Worm (Caenorhabditis elegans): ENCODE results near the gene C14A6.3.

The C14A6.3 gene

DNA sequence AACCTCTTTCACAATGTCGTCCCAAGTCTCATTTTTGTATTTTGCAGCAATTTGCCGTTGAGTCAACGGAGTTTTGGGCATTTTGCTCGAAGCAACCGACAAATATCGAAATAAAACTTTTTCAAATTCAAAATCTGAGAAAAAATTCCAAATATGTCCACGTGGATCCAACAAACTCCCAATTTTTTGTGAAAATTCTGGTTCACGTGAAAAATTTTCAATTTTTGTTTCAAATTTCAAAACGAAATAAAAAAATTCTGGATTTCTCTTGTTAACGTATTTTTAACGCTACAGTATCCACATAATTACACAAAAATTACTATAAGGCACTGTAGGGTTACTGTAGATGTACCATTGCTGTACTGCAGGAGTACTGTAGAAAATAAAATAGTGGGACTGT is 15.1 kb downstream of the C14A6.3 start, which contains the start of gene C14A6.13:
C14A6.13 (minus strand) TSS at position 101 of the 400 bp plus-strand sequence.
- TF ChIP-seq lsy-2 (tag; optimal IDR thresholded peaks at IDR 0.05), result no peak

DNA sequence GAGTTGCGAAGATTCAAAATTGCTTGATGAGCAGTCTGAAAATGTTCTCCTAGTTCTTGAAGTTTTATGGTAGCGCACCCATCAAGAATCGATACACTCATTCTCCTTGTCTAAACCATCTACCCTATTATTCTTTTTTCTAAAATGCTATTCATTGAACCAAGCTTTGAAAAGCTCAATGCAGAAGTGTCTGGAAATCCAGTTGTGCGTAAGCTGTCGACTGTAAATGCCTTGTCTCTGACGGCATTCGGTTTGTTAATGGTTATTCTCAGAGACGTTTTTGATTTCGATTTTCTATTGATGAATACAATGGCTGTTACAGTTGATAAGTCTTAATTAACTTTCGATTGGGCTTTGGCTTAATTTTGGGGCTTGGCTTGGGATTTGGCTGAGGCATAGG is 16.4 kb downstream of the C14A6.3 start, which contains the start of gene C14A6.12:
C14A6.12 (minus strand) TSS at position 101 of the 400 bp plus-strand sequence.
- TF ChIP-seq lin-15B (tag; optimal IDR thresholded peaks at IDR 0.05), result no peak

DNA sequence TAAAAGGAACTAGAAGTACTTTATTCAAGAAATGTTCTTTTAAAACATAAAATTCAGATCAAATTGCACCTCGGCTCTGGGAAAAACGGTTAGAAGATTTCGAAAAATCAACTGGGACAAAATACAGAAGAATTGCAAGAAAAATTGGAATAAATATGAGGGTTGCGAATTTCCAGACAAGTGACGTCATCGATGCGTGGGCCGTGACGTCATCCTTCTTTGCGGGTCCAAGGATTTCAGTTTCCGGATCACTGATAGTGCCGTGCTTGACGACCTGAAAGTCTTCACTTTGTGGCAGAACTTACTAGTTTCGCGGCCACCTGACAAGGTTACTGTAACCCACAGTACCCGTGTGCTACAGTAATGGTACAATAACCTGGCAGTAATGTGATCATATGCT is 17.3 kb downstream of the C14A6.3 start:
- TF ChIP-seq alr-1 (tag; optimal IDR thresholded peaks at IDR 0.05; ENCODE audit: borderline replicate concordance), result no peak
- TF ChIP-seq pag-3 (tag; optimal IDR thresholded peaks at IDR 0.05; ENCODE audit: borderline replicate concordance, insufficient read depth), result no peak
- TF ChIP-seq lin-13 (GFP tag; optimal IDR thresholded peaks at IDR 0.05), result no peak
- no peak for TF ChIP-seq nhr-85 (tag)
- TF ChIP-seq lin-39 (tag; optimal IDR thresholded peaks at IDR 0.05), result no peak
- no peak for TF ChIP-seq tlp-1 (tag; optimal IDR thresholded peaks at IDR 0.05)
- no peak for TF ChIP-seq snpc-4 (tag; optimal IDR thresholded peaks at IDR 0.05)
- TF ChIP-seq xbp-1 (tag; optimal IDR thresholded peaks at IDR 0.05), result no peak
- TF ChIP-seq nhr-90 (tag; optimal IDR thresholded peaks at IDR 0.05; ENCODE audit: poor library complexity), result no peak
- no peak for TF ChIP-seq ztf-11 (tag; optimal IDR thresholded peaks at IDR 0.05)
- no peak for TF ChIP-seq fkh-4 (tag; optimal IDR thresholded peaks at IDR 0.05; ENCODE audit: borderline replicate concordance)
- TF ChIP-seq ztf-4 (tag; optimal IDR thresholded peaks at IDR 0.05), result no peak
- TF ChIP-seq dpl-1 (GFP tag; optimal IDR thresholded peaks at IDR 0.05), result no peak
- TF ChIP-seq efl-1 (optimal IDR thresholded peaks at IDR 0.05), result no peak
- TF ChIP-seq efl-1 (GFP tag; optimal IDR thresholded peaks at IDR 0.05 in 1 of 2), result no peak
- no peak for TF ChIP-seq nhr-12 (tag; optimal IDR thresholded peaks at IDR 0.05)
- TF ChIP-seq rnt-1 (tag; optimal IDR thresholded peaks at IDR 0.05), result no peak
- no peak for TF ChIP-seq swsn-7 (tag; optimal IDR thresholded peaks at IDR 0.05)
- TF ChIP-seq ceh-90 (tag; optimal IDR thresholded peaks at IDR 0.05), result no peak

DNA sequence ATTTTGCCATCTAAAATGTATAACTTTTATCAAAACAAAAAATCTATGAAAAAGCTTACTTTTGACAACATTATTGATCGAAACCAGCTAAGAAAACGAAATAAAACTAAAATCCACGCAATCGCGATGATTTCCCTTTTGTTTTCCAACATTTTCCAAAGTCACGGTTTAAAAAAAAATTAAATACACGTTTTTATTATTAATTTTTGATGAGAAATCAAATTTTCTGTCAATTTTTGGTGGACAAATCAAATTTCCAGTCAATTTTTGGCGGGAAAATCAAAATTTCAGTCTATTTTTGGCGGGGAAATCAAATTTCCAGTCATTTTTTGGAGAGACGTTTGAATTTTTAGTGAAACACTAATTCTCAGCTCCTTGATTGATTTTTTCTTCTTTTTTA is 18.6 kb downstream of the C14A6.3 start, which contains the start of gene C14A6.5:
C14A6.5 (minus strand) TSS at position 101 of the 400 bp plus-strand sequence.
- TF ChIP-seq ceh-82 (tag; optimal IDR thresholded peaks at IDR 0.05), result no peak
- TF ChIP-seq fkh-10 (GFP tag; optimal IDR thresholded peaks at IDR 0.05), result no peak
- TF ChIP-seq mab-9 (GFP tag; IDR thresholded peaks at IDR 0.05), result no peak
- no peak for TF ChIP-seq nhr-47 (tag; optimal IDR thresholded peaks at IDR 0.05)

DNA sequence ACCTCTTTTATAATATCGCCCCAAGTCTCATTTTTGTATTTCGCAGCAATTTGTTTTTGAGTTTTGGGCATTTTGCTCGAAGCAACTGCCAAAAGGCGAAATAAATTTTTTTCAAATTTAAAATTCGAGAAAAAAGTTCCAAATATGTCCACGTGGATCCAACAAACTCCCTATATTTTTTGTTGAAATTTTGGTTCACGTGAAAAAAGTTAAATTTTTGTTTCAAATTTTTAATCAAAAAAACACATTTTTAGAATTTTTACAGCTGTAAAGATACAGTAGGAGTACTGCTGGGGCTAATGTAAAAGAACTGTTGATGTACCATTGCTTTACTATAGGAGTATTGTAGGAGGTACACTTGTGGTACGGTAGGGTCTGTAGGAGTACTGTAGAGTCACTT is 21.0 kb downstream of the C14A6.3 start, which contains the start of gene C14A6.6:
C14A6.6 (minus strand) TSS at position 101 of the 400 bp plus-strand sequence.
- no peak for TF ChIP-seq zag-1 (tag; optimal IDR thresholded peaks at IDR 0.05)
- TF ChIP-seq rnt-1 (tag; optimal IDR thresholded peaks at IDR 0.05), result no peak
- no peak for TF ChIP-seq tbx-2 (tag; optimal IDR thresholded peaks at IDR 0.05)
- TF ChIP-seq nhr-85 (tag), result no peak
- TF ChIP-seq ets-5 (GFP tag; IDR thresholded peaks at IDR 0.05), result no peak
- no peak for TF ChIP-seq nhr-77 (tag; optimal IDR thresholded peaks at IDR 0.05)
- TF ChIP-seq ceh-88 (GFP tag; IDR thresholded peaks at IDR 0.05), result no peak
- TF ChIP-seq fkh-8 (tag; optimal IDR thresholded peaks at IDR 0.05), result no peak
- no peak for TF ChIP-seq nhr-71 (tag; optimal IDR thresholded peaks at IDR 0.05)
- no peak for TF ChIP-seq nhr-11 (tag; optimal IDR thresholded peaks at IDR 0.05)
- no peak for TF ChIP-seq lsy-2 (tag; optimal IDR thresholded peaks at IDR 0.05)
- TF ChIP-seq vab-15 (tag; optimal IDR thresholded peaks at IDR 0.05), result no peak

DNA sequence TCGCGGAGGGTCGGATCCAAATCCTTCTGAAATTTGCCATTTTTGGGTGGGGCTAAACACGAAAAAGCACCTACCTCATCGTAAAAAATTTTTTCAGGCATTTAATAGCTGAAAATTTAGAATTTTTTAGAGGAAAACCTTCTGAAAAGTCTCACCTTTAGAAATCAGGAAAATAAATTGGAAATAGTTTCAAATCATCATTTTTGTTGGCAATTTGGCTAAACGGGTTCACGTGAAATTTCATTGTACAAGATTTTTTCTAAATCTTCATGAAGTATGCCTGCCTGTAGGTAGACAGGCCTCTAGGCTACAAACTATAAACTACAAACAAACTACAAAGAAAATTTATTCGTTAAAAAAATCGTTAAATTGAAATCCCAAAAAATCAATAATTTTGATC is 22.1 kb downstream of the C14A6.3 start, which contains the start of gene C14A6.7:
C14A6.7 (minus strand) TSS at position 101 of the 400 bp plus-strand sequence.
- TF ChIP-seq ama-1 (optimal IDR thresholded peaks at IDR 0.05) (no peak), tlp-1 (tag; optimal IDR thresholded peaks at IDR 0.05) (no peak), nhr-85 (tag) (no peak), C04F5.9 (tag; optimal IDR thresholded peaks at IDR 0.05) (no peak), jun-1 (tag; optimal IDR thresholded peaks at IDR 0.05) (no peak), hlh-4 (tag; optimal IDR thresholded peaks at IDR 0.05) (no peak), swsn-7 (tag; optimal IDR thresholded peaks at IDR 0.05) (no peak), pax-3 (tag; optimal IDR thresholded peaks at IDR 0.05) (no peak), egl-13 (tag; optimal IDR thresholded peaks at IDR 0.05) (no peak), mdl-1 (tag; optimal IDR thresholded peaks at IDR 0.05) (no peak), lir-3 (tag; optimal IDR thresholded peaks at IDR 0.05; ENCODE audit: poor library complexity) (no peak), ets-5 (GFP tag; IDR thresholded peaks at IDR 0.05) (no peak), nhr-20 (tag; optimal IDR thresholded peaks at IDR 0.05) (no peak), isw-1 (GFP tag; IDR thresholded peaks at IDR 0.05) (no peak), grh-1 (GFP tag; IDR thresholded peaks at IDR 0.05) (no peak)

All from whole organism, L1 larva.